Fruit fly (Drosophila melanogaster): ENCODE results near the gene wit.

The wit gene

DNA sequence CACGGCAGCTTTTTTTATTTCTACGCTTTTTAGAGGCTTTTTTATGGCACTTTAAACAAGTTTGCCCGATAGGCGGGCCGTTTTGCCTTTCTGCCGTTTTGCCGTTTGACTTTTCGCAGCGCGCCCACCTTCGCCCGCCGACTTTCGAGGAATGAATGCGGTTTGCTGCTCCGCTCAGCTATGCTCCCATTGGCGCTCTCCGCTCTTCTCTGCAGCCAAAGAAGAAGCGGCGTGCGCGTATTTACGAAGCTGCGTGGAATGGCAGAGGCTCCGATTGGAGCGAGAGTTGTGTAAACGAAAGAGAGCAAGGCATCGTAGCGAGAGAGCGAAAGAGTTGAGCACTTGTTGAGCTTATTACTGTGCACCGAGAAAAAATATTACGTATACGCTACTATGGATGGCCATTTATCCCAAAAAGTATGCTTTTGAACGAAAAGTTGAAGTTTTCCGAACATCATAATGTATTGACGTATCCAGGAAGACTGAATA lies at the start of gene wit:
wit (minus strand) TSS at position 157 of the 489 bp plus-strand sequence.
- TF ChIP-seq Hnf4 (GFP tag; optimal IDR thresholded peaks at IDR 0.05) (peak; percentile 42), psq (GFP tag; optimal IDR thresholded peaks at IDR 0.05) (peak; percentile 92), Vsx2 (GFP tag; optimal IDR thresholded peaks at IDR 0.05; ENCODE audit: partially characterized antibody) (peak; percentile 95), Rel (GFP tag; optimal IDR thresholded peaks at IDR 0.05) (peak; percentile 10), Rel (tag; optimal IDR thresholded peaks at IDR 0.05) (no peak), tai (GFP tag; optimal IDR thresholded peaks at IDR 0.05) (no peak), CG9705 (GFP tag; optimal IDR thresholded peaks at IDR 0.05) (no peak), dl (GFP tag; optimal IDR thresholded peaks at IDR 0.05; ENCODE audit: insufficient read depth in 1 of 2, partially characterized antibody in 2 of 2) (peak; percentile 91 to 96), Hr83 (GFP tag; optimal IDR thresholded peaks at IDR 0.05; ENCODE audit: poor library complexity, severe bottlenecking) (peak; percentile 38), fru (GFP tag; optimal IDR thresholded peaks at IDR 0.05) (peak; percentile 99), brk (GFP tag; optimal IDR thresholded peaks at IDR 0.05) (peak; percentile 42), rgr (GFP tag; optimal IDR thresholded peaks at IDR 0.05) (peak; percentile 52), Jra (GFP tag; optimal IDR thresholded peaks at IDR 0.05) (peak; percentile 53), foxo (GFP tag; optimal IDR thresholded peaks at IDR 0.05) (no peak), br (GFP tag; optimal IDR thresholded peaks at IDR 0.05) (peak; percentile 63), CrebA (GFP tag; optimal IDR thresholded peaks at IDR 0.05; ENCODE audit: borderline replicate concordance) (peak; percentile 77), dsf (GFP tag; optimal IDR thresholded peaks at IDR 0.05; ENCODE audit: borderline replicate concordance) (no peak), Dif (GFP tag; optimal IDR thresholded peaks at IDR 0.05; ENCODE audit: partially characterized antibody) (peak; percentile 98), CG32264 (GFP tag; optimal IDR thresholded peaks at IDR 0.05) (peak; percentile 47), N (GFP tag; optimal IDR thresholded peaks at IDR 0.05) (no peak), pan (optimal IDR thresholded peaks at IDR 0.05) (no peak), Dfd (GFP tag; optimal IDR thresholded peaks at IDR 0.05) (no peak), sage (GFP tag; optimal IDR thresholded peaks at IDR 0.05) (peak; percentile 85), h (GFP tag; optimal IDR thresholded peaks at IDR 0.05) (peak; percentile 16), Sp1 (GFP tag; optimal IDR thresholded peaks at IDR 0.05) (peak; percentile 18), jim (GFP tag; optimal IDR thresholded peaks at IDR 0.05) (no peak), ey (GFP tag; optimal IDR thresholded peaks at IDR 0.05) (no peak), OdsH (GFP tag; optimal IDR thresholded peaks at IDR 0.05) (no peak)

DNA sequence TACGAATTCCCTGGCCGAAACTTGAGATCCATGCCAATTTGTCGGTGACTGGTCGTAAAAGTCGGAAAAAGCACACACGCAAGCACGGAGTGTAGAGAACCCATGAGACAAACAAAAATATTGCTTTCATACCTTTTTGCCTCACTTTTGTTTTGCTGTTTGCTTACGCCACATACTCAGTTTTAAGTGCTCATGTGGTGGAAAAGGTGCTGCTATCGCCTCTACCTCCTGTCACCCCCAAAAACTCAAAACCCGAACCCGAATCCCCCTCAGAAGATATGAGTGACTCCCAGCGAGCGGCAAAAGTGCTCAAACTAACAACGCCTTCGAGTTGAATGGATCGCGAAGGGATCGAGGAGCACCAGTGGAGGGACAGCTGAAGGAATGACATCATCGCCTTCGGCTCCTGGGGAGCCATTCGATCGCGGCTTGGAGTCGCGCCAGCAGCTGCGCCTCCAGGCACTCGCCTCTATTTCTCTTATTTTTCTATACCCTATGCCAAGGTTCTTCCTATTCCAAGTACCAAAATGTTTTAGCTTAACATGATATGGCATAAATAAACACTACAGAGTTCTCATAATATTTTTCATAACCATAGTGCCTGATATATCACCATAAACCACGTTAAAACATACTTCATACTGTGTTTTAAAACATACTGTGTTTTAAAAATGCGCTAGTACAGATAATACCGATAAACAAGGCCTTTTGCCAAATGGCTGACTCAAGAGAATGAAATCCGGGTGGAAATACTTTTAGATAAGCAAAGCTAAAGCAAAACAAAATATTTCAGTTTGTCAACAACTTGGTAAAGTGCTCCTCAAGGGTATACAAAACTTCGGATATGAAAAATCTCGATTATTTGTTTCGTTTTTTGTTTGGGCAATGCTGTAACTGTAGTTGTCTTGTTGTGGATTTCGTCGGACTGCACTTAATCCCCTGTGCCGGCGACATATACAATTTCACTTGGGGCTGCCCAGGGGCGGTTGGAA lies 49.1 kb upstream of the wit start:
- TF ChIP-seq CrebA (GFP tag; optimal IDR thresholded peaks at IDR 0.05; ENCODE audit: borderline replicate concordance) (no peak), Sp1 (GFP tag; optimal IDR thresholded peaks at IDR 0.05) (no peak), Hr83 (GFP tag; optimal IDR thresholded peaks at IDR 0.05; ENCODE audit: poor library complexity, severe bottlenecking) (peak; percentile 85), Hnf4 (GFP tag; optimal IDR thresholded peaks at IDR 0.05) (no peak), Abd-B (GFP tag; optimal IDR thresholded peaks at IDR 0.05) (no peak), HLH106 (tag; optimal IDR thresholded peaks at IDR 0.05) (no peak), tai (GFP tag; optimal IDR thresholded peaks at IDR 0.05) (no peak), CG32264 (GFP tag; optimal IDR thresholded peaks at IDR 0.05) (no peak), Hr78 (GFP tag; optimal IDR thresholded peaks at IDR 0.05) (no peak), fru (GFP tag; optimal IDR thresholded peaks at IDR 0.05) (no peak), h (GFP tag; optimal IDR thresholded peaks at IDR 0.05) (peak; percentile 10), Mio (GFP tag; optimal IDR thresholded peaks at IDR 0.05) (no peak), sage (GFP tag; optimal IDR thresholded peaks at IDR 0.05) (no peak), lola (GFP tag; optimal IDR thresholded peaks at IDR 0.05) (no peak), foxo (GFP tag; optimal IDR thresholded peaks at IDR 0.05) (peak in 1 of 2 experiments; percentile 26), sv (GFP tag; optimal IDR thresholded peaks at IDR 0.05) (no peak), Rel (GFP tag; optimal IDR thresholded peaks at IDR 0.05) (no peak), Rel (tag; optimal IDR thresholded peaks at IDR 0.05) (peak; percentile 58), Jra (GFP tag; optimal IDR thresholded peaks at IDR 0.05) (peak; percentile 57), OdsH (GFP tag; optimal IDR thresholded peaks at IDR 0.05) (no peak), ey (GFP tag; optimal IDR thresholded peaks at IDR 0.05) (peak; percentile 1), woc (GFP tag; optimal IDR thresholded peaks at IDR 0.05) (peak; percentile 65), psq (GFP tag; optimal IDR thresholded peaks at IDR 0.05) (peak; percentile 57)

Measured in whole organism, wandering third instar larva.